Worm (Caenorhabditis elegans) whole organism, dauer: ENCODE results near the gene F44D12.16.
"Not testable (repeated sequence)": the region's sequence is repeated elsewhere in the genome, so short reads cannot be mapped to it uniquely, and the experiment has no call there.

Experiments
- unc-62 ChIP-seq: sonication (generic microtip); optimal IDR thresholded peaks from 2 replicates; lab custom pipeline; 2017; ENCODE audit warnings: missing biosample characterization, missing genetic modification reagents, missing genetic modification characterization

Gene F44D12.16

DNA sequence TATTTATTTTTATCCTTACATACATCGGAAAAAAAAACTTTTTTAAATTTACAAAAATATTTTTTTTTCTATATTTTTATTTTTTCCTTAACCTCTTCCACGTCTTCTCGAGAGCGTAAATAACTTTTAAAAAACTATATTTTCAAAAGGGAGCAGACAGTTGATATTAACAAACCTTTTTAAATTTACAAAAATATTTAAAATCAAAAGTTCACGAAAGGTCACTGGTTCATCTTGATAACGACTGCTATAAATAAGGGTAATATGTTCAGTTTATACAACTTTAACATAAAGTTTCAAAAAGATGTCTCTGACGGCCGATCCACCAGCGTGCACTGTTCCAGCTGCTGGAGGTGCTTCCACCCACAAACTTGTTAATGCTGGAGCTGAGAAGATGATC is at the start of gene F44D12.16, which contains the start of gene msd-2:
Gene F44D12.16 (plus strand): TSS at position 301 of the 400 bp plus-strand sequence.
Gene msd-2 (plus strand): TSS at position 305 of the 400 bp plus-strand sequence.
- TF ChIP-seq unc-62 (GFP tag; lab: Kevin White, UChicago) = not testable (repeated sequence)

DNA sequence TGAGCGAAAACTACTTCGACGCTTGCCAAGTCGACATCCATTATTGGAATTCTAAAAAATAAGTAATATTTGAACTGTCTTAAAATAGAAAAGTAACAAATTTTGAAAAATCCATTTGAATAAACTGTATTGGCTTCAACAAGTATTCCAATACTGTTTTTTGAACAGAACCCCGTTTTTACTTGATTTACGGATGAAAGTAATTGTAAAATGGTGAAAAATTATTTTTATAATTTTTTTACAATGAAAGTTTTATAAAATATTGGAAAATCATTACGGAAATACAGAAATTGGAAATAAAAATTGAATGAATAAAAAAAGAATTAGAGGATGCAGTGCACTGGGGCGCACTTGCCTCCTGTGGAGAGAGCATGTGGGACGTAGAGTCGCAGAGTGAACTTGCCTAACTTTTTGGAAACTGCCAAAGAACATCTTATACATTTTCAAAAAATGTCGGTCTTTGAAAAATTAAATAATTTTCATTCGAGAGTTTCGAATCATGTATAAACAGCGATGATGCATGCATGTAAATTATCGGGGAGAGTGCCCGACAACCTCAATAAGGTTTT is 46.6 kb upstream of the F44D12.16 start, which contains the start of gene rrp-1:
Gene rrp-1 (minus strand): TSS at position 51 of the 569 bp plus-strand sequence.
- TF ChIP-seq unc-62 (GFP tag; lab: Kevin White, UChicago) = no peak

DNA sequence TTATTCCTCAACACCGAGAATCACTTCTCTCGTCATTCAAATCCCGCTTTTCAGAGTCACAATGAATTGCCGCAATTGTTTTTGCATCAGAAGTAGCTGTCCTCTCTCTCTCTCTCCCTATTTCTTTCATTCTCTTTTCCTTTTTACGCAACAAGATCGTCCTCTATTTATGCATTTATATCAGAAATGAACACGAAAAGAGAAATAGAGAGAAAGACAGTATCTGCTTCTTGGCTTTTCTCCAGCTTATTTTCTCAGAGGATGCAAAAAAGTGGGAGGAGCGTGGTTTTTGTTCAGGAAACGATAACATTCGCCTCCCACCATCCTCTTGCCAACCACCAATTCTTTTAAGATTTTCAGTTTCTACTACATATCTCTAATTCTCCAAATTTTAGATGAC is 46.0 kb upstream of the F44D12.16 start, which contains the start of gene mam-2:
Gene mam-2 (plus strand): TSS at position 301 of the 400 bp plus-strand sequence.
- no peak for TF ChIP-seq unc-62 (GFP tag; lab: Kevin White, UChicago)

DNA sequence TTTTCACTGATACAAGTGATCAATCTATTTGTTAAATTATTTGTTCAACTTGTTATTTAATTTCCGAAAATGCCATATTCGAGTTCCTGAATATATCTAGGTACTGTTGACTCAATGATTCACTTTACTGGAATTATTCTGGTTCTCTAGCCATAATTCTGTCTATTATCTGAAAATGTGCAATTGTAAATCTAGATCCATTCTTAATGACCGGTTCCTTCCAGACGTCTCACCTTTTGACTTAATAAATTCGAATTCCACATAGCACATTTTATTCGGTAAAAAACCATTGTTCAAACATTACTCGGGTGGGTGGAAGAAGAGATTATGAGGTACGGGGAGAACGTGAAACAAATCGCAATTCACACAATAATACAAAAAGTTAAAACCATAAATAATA is 39.5 kb upstream of the F44D12.16 start:
- TF ChIP-seq unc-62 (GFP tag; lab: Kevin White, UChicago) = no peak

DNA sequence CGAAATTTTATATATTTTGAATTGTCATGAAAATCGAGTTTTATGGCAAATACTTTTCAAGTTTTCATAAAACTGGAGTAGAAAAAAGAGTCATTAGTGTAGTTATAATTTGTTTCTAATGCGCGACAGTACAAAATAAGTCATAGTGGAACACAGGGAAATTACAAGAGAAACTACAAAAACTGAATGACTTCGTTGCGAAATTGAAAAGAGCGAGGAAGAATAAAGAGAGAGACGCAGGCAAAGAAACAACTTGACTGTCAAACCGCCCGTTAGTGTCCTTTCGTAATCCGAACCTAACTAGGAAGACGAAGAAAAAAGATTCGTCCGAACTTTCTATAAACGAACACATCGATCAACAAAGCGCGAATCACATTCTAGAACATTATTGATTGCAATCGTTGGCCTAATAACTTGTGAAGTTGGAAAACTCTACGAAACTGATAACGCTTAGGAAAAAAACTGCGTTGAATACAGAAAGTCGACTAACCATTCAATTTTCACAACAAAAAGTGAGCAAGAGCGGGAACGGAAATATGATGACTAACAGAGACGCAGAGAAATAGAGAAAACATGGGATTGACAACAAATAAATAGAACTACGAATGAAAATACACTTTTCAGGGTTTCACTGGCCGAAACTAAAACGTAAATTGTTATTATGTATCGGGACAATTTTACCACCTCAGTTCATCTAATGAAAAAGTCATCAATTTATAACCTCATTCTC is 35.3 kb upstream of the F44D12.16 start:
- no peak for TF ChIP-seq unc-62 (GFP tag; lab: Kevin White, UChicago)

DNA sequence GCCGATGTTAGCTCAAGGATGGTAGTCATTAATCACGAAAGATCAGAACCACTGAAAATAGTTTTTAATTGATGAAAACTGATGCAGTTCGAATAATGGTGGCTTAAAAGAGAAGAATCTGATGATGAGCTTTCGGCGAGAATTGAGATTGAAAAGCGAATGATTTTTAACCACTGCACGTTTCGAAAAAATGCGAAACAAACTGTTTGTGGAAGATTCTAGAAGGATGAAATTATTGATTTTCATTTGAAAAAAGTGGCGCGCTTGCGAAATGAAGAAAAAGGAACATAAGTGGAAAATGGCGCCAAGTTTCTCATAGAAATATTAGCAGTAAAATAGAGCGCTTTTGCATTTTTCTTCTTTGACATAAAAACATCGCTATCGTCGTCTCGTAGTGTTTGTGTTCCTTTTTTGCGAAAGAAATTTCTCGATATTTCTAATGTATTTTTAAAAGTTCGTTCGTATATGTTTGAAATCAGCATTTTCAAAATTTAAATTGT is 33.9 kb upstream of the F44D12.16 start, which contains the start of gene uba-1:
Gene uba-1 (minus strand): TSS at position 51 of the 500 bp plus-strand sequence.
- TF ChIP-seq unc-62 (GFP tag; lab: Kevin White, UChicago) = no peak

DNA sequence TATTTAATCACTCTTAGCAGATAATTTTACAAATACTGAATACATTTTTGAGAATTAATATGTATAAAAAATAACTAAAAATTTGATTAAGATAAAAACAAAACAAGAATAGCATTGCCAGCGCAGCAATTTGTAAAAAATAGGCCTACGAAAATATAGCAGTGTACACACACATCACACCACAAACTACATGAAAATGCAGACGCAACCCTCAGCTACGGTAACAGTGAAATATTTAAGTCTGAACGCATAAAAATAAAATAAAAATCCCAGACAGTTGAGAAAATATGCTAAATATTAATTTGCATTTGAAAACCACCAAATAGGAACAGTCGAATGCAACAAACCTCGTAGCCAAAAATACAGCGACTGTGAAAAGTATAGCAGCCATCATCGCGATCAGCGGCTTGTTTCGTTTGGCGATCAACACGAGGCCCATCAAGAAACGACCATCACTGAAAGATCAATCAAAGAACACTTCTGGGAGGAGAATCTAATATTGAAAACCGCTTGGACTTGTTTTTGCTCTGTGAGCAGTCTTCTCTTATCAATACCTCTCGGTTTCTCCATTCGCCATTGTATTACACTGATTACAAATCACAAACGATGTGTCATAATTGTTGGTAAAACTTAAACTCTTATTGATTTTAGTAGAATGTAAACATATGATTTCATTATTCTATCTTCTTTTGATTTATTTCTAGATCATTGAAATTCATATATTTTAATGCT is 30.2 kb upstream of the F44D12.16 start, which contains the start of gene pyp-1:
Gene pyp-1 (minus strand): TSS at position 439 of the 732 bp plus-strand sequence.
- no peak for TF ChIP-seq unc-62 (GFP tag; lab: Kevin White, UChicago)

DNA sequence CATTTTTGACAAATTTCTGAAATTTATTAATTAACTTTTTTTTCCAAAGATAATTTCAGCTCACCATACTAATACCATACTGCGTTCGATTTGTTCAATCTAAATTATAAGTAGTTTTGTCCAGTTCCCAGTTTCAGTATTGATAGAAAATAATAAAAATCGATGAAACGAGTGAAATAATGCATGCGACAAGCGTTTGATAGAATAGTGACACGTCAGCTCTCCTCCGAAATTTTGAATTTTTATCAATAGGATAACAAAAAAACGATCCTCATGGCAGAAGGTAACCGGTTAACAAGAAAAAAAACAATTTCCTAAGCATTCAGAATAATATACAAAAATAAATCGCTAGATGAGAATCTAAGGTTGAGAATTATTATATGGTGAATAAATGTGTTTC is 27.1 kb upstream of the F44D12.16 start, which contains the start of gene C47E12.3:
Gene C47E12.3 (minus strand): TSS at position 101 of the 400 bp plus-strand sequence.
- no peak for TF ChIP-seq unc-62 (GFP tag; lab: Kevin White, UChicago)

DNA sequence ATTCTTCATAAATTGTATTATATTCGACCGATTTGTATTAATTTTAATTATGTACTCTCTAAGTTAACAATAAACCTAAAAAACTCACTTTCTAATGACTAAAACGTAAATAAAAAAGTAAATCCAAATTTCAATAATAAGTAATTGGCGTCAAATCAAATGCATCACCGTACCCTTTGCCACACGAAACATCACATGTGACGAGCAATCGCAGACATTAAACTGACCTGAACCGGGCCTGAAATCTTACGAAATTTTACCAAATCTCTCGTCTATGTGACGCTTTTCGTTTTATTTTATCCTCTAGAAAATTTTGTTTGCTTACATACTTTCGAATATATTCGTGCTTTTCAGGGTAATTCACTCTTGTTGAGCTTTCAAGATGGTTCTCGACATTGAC is 25.5 kb upstream of the F44D12.16 start, which contains the start of the genes C47E12.2 and sars-1:
Gene C47E12.2 (minus strand): TSS at position 131 of the 400 bp plus-strand sequence.
Gene sars-1 (plus strand): TSS at position 355 of the 400 bp plus-strand sequence.
- TF ChIP-seq unc-62 (GFP tag; lab: Kevin White, UChicago) = no peak

DNA sequence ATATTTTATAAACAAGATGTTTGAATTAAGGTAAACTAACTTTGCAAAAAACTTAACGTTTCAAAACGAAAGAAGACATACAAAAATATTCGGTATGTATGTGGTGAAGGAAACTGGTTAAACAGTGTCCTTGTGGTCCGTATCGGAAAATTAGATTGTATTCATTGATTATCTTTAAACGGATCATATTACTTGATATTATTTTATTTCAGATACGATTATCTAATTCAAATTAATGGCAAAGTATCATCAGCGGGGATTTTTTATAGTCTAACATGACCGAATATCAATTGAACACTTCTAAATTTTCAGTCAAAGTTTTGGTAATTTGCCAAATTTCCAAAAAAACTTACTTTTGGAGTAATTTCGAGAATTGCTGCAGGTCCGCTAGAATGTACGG is 22.1 kb upstream of the F44D12.16 start, which contains the start of gene C47E12.13:
Gene C47E12.13 (minus strand): TSS at position 101 of the 400 bp plus-strand sequence.
- no peak for TF ChIP-seq unc-62 (GFP tag; lab: Kevin White, UChicago)

DNA sequence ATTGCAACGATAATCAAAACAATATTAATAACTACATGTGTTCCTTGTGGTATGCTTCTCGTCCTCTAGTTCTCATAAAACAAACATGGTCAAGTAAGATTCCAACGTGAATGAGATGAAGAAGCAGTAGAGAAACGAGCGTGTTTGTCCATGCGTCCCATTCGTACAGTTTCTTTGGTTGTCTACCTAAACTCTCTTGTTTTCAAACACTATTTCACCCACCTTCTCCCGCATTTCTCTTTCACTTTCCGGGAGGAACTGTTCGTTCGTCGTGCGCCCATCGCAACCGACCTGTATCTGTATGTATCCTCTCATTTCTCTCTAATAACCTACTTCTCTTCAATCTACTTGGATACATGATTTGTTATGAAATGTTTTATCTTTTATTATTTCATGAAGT is 21.1 kb upstream of the F44D12.16 start:
- TF ChIP-seq unc-62 (GFP tag; lab: Kevin White, UChicago) = no peak

DNA sequence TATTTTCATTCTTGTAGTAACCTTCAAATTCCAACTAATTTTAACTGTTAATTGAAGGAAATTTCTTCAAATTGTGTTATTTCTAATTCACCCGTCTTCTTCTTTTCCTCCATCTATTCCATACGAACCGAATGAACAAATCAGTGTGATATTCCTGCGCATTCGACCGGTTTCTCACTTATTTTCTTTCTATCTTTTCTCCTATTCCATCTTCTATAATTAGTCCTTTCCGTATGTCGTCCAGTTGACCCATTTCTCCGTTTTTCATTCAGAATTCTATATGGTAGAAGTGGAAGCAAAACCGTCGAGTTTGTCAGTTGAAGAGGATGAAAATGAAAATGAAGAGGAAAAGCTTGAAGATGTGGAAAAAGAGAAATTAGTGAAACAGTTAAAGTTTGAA is 19.3 kb upstream of the F44D12.16 start, which contains the start of gene magu-4:
Gene magu-4 (plus strand): TSS at position 218 of the 400 bp plus-strand sequence.
- TF ChIP-seq unc-62 (GFP tag; lab: Kevin White, UChicago) = no peak

DNA sequence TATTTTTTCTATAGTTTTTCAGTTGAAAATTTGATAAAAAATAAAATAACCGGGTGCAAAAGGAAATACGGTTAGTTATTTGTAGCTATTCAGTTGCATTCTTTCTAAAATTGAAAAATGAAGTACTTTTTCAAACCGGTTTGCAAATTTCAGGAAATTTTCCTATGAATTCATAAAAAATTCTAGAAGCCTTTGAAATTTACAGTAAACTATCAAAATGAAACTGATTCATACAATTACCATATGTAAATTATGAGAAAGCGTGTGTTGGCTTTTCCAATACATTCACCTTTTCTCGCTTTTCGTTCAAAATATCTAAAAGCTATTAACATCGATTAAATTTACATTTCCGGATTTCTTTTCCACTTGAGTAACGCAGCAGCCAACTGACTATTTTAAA is 11.9 kb upstream of the F44D12.16 start, which contains the start of gene ent-7:
Gene ent-7 (plus strand): TSS at position 301 of the 400 bp plus-strand sequence.
- no peak for TF ChIP-seq unc-62 (GFP tag; lab: Kevin White, UChicago)

DNA sequence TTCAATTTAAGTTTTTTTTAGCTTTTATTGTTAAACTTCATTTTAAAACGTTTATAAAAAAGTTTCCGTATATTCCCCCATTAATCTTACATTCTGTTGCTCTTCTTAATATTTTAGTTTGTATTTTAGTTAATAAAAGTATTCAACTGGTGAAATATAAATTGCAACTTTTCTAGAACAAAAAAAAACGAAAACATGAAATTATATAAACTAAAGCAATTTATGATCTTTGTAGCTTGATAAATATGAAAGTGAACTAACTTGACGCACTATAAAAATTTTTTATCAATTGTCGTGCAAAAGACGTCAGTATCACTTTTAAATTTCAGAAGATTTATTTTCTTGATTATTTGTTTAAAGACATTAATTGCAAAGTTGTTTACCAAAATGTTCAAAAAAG is 11.2 kb upstream of the F44D12.16 start, which contains the start of gene F44D12.2:
Gene F44D12.2 (minus strand): TSS at position 101 of the 400 bp plus-strand sequence.
- TF ChIP-seq unc-62 (GFP tag; lab: Kevin White, UChicago) = no peak

DNA sequence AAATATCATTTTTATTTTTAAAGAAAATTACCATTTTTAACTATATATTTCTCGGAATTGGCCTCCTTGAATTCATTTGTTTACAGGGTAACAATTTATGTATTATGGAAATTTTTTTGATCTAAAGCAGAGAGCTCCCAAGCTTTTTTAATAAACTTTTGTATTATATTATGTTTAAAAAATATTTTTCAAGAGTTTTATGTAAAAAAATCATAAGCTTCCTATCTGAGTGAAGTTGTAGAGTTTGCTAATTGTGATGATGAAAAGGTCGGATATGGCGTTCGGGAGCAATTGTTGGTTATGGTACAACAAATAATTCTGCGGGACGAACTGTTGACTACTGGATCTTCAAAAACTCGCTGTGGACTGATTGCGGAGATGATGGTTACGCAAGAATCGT is 7.6 kb upstream of the F44D12.16 start, which contains the start of gene F44D12.19:
Gene F44D12.19 (plus strand): TSS at position 301 of the 400 bp plus-strand sequence.
- no peak for TF ChIP-seq unc-62 (GFP tag; lab: Kevin White, UChicago)
